Fruit fly (Drosophila melanogaster): ENCODE measurements around the gene CG31266.

CG31266 gene

dm6 chr3R:17122796-17123504 is 9.5 kb upstream of the CG31266 start:
- peak; percentile 36 for TF ChIP-seq CG14655 (GFP tag; optimal IDR thresholded peaks at IDR 0.05)
- TF ChIP-seq CG4496 (GFP tag; IDR thresholded peaks at IDR 0.05): no peak
- TF ChIP-seq fd96Ca (GFP tag; IDR thresholded peaks at IDR 0.05): 0 out of 3 replicates have a peak, but pooled peaks have one; percentile 7

dm6 chr3R:17124177-17124576 is 8.3 kb upstream of the CG31266 start, which contains the start of gene CG45079:
TSS of gene CG45079 (plus strand) at chr3R:17124477.
- TF ChIP-seq Pif1B (GFP tag; optimal IDR thresholded peaks at IDR 0.05) (no peak), fd96Ca (GFP tag; IDR thresholded peaks at IDR 0.05) (no peak), CG32121 (GFP tag; IDR thresholded peaks at IDR 0.05) (no peak), D1 (tag; optimal IDR thresholded peaks at IDR 0.05) (no peak), EcR (GFP tag; optimal IDR thresholded peaks at IDR 0.05) (no peak), Ets98B (GFP tag; IDR thresholded peaks at IDR 0.05) (no peak)

dm6 chr3R:17125339-17126044 is 7.0 kb upstream of the CG31266 start, which contains the start of gene cher:
TSS of gene cher (minus strand) at chr3R:17125389.
- TF ChIP-seq Pif1B (GFP tag; optimal IDR thresholded peaks at IDR 0.05) (no peak), CG8159 (tag; optimal IDR thresholded peaks at IDR 0.05) (no peak), CG32121 (GFP tag; IDR thresholded peaks at IDR 0.05) (no peak), fd96Ca (GFP tag; IDR thresholded peaks at IDR 0.05) (no peak), CG9948 (tag; optimal IDR thresholded peaks at IDR 0.05) (no peak), Pif1A (GFP tag; optimal IDR thresholded peaks at IDR 0.05) (no peak), Snoo (tag; optimal IDR thresholded peaks at IDR 0.05) (no peak), CG14655 (GFP tag; optimal IDR thresholded peaks at IDR 0.05) (no peak), gl (tag; optimal IDR thresholded peaks at IDR 0.05) (no peak), CG4496 (GFP tag; IDR thresholded peaks at IDR 0.05) (no peak), CG13204 (GFP tag; optimal IDR thresholded peaks at IDR 0.05) (no peak), CG12605 (GFP tag; IDR thresholded peaks at IDR 0.05) (no peak), D1 (tag; optimal IDR thresholded peaks at IDR 0.05) (no peak), CG10348 (GFP tag; IDR thresholded peaks at IDR 0.05) (no peak), CG17806 (tag; optimal IDR thresholded peaks at IDR 0.05) (no peak), EcR (GFP tag; optimal IDR thresholded peaks at IDR 0.05) (no peak), CG8301 (tag; optimal IDR thresholded peaks at IDR 0.05) (no peak), CG34367 (tag; optimal IDR thresholded peaks at IDR 0.05) (no peak), rn (GFP tag; IDR thresholded peaks at IDR 0.05) (no peak)

dm6 chr3R:17126838-17127237 is 5.6 kb upstream of the CG31266 start, which contains the start of the genes CG17477 and CG31269:
TSS of gene CG17477 (minus strand) at chr3R:17126938.
TSS of gene CG31269 (plus strand) at chr3R:17127126.
- no peak for TF ChIP-seq Ets98B (GFP tag; IDR thresholded peaks at IDR 0.05)
- no peak for TF ChIP-seq CG32121 (GFP tag; IDR thresholded peaks at IDR 0.05)
- no peak for TF ChIP-seq EcR (GFP tag; optimal IDR thresholded peaks at IDR 0.05)
- TF ChIP-seq Pif1B (GFP tag; optimal IDR thresholded peaks at IDR 0.05): no peak
- TF ChIP-seq CG13204 (GFP tag; optimal IDR thresholded peaks at IDR 0.05): no peak
- no peak for TF ChIP-seq CG15710 (tag; optimal IDR thresholded peaks at IDR 0.05)
- no peak for TF ChIP-seq CG34367 (tag; optimal IDR thresholded peaks at IDR 0.05)
- no peak for TF ChIP-seq CG9948 (tag; optimal IDR thresholded peaks at IDR 0.05)

- no peak for TF ChIP-seq EcR (GFP tag; optimal IDR thresholded peaks at IDR 0.05)
- TF ChIP-seq rn (GFP tag; IDR thresholded peaks at IDR 0.05): no peak
- no peak for TF ChIP-seq Pif1B (GFP tag; optimal IDR thresholded peaks at IDR 0.05)
- no peak for TF ChIP-seq Ets98B (GFP tag; IDR thresholded peaks at IDR 0.05)
- no peak for TF ChIP-seq CG14655 (GFP tag; optimal IDR thresholded peaks at IDR 0.05)
These were observed 4.5 kb upstream of the CG31266 start, which contains the start of gene CG31265 for dm6 chr3R:17127912-17128311. TSS of gene CG31265 (plus strand) at chr3R:17128212.

DNA sequence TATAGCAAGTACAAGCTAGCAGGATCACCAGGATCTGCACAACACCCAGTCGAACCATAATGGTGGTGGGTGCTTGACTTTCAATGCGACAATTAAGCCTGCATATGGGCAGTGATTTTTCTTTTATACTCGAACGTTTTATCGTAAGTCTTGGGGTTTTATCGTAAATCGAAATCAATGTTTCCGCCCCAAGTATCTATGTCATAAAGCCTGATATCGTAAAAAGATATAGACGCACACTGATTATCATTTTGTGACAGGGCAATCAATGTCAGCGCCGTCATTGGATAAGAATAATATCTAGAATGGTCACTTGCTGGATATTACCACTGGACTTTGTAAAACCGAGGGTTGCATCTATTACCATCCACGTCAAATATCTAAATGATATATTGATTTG is 2.1 kb upstream of the CG31266 start, which contains the start of gene CG17475:
Gene CG17475 (minus strand): TSS at position 101 of the 400 bp plus-strand sequence.
- TF ChIP-seq CG12605 (GFP tag; IDR thresholded peaks at IDR 0.05): no peak
- TF ChIP-seq CG17806 (tag; optimal IDR thresholded peaks at IDR 0.05): no peak
- TF ChIP-seq CG14655 (GFP tag; optimal IDR thresholded peaks at IDR 0.05): no peak
- no peak for TF ChIP-seq CG9948 (tag; optimal IDR thresholded peaks at IDR 0.05)
- no peak for TF ChIP-seq Snoo (tag; optimal IDR thresholded peaks at IDR 0.05)
- no peak for TF ChIP-seq CG34367 (tag; optimal IDR thresholded peaks at IDR 0.05)
- no peak for TF ChIP-seq Ets98B (GFP tag; IDR thresholded peaks at IDR 0.05)
- no peak for TF ChIP-seq Pif1A (GFP tag; optimal IDR thresholded peaks at IDR 0.05)
- no peak for TF ChIP-seq CG32121 (GFP tag; IDR thresholded peaks at IDR 0.05)
- no peak for TF ChIP-seq CG4496 (GFP tag; IDR thresholded peaks at IDR 0.05)
- no peak for TF ChIP-seq fd96Ca (GFP tag; IDR thresholded peaks at IDR 0.05)
- TF ChIP-seq CG10348 (GFP tag; IDR thresholded peaks at IDR 0.05): no peak
- no peak for TF ChIP-seq rn (GFP tag; IDR thresholded peaks at IDR 0.05)
- no peak for TF ChIP-seq D1 (tag; optimal IDR thresholded peaks at IDR 0.05)
- TF ChIP-seq CG13204 (GFP tag; optimal IDR thresholded peaks at IDR 0.05): no peak
- TF ChIP-seq CG8159 (tag; optimal IDR thresholded peaks at IDR 0.05): no peak
- no peak for TF ChIP-seq Pif1B (GFP tag; optimal IDR thresholded peaks at IDR 0.05)
- TF ChIP-seq CG15710 (tag; optimal IDR thresholded peaks at IDR 0.05): no peak
- no peak for TF ChIP-seq EcR (GFP tag; optimal IDR thresholded peaks at IDR 0.05)
- no peak for TF ChIP-seq CG8301 (tag; optimal IDR thresholded peaks at IDR 0.05)
